Fruit fly (Drosophila melanogaster) whole organism, wandering third instar larva: ENCODE measurements around the gene CG6753.

Experiments used
- CG32264 ChIP-seq: fragments of 200-800 bp; sonication (Bioruptor generic); optimal IDR thresholded peaks from 2 replicates; lab custom pipeline; 2016; ENCODE audit warnings: missing biosample characterization, missing genetic modification characterization
- CG9705 ChIP-seq: fragments of 200-800 bp; sonication (Bioruptor generic); optimal IDR thresholded peaks from 2 replicates; lab custom pipeline; 2018; ENCODE audit warnings: missing biosample characterization, mild to moderate bottlenecking, missing genetic modification characterization
- Dfd ChIP-seq: fragments of >200 bp; optimal IDR thresholded peaks from 2 replicates; lab custom pipeline; 2017; ENCODE audit warnings: missing biosample characterization, missing genetic modification characterization
- GATAd ChIP-seq: sonication (Bioruptor generic); optimal IDR thresholded peaks from 2 replicates; lab custom pipeline; 2016; ENCODE audit warnings: missing biosample characterization, missing genetic modification characterization
- Myc ChIP-seq: fragments of >200 bp; optimal IDR thresholded peaks from 2 replicates; lab custom pipeline; 2017
- OdsH ChIP-seq: fragments of 200-800 bp; sonication (Bioruptor generic); optimal IDR thresholded peaks from 2 replicates; lab custom pipeline; 2016; ENCODE audit warnings: missing biosample characterization, mild to moderate bottlenecking, missing genetic modification characterization
- Vsx2 ChIP-seq: fragments of 200-300, 225-300 bp; sonication (Bioruptor generic); optimal IDR thresholded peaks from 2 replicates; lab custom pipeline; 2018; ENCODE audit warnings: missing biosample characterization, missing genetic modification characterization; ENCODE audit not compliant: partially characterized antibody
- foxo ChIP-seq, 2 experiments: fragments of 200-800 bp; sonication (Bioruptor generic); optimal IDR thresholded peaks; 2 replicates in 1 of 2; 3 replicates in 1 of 2; lab custom pipeline; 2016 to 2017; ENCODE audit warnings: missing biosample characterization in 2 of 2, missing genetic modification characterization in 2 of 2
- pan ChIP-seq: fragments of >200 bp; optimal IDR thresholded peaks from 2 replicates; lab custom pipeline; 2017
- psq ChIP-seq: fragments of 200-800 bp; sonication (Bioruptor generic); optimal IDR thresholded peaks from 3 replicates; lab custom pipeline; 2017; ENCODE audit warnings: missing biosample characterization, mild to moderate bottlenecking, missing genetic modification characterization, moderate library complexity
- sv ChIP-seq: fragments of 200-800 bp; sonication (Bioruptor generic); optimal IDR thresholded peaks from 3 replicates; lab custom pipeline; 2016; ENCODE audit warnings: missing biosample characterization, missing genetic modification characterization

- TF ChIP-seq GATAd (GFP tag; lab: Kevin White, UChicago) (no peak), Myc (lab: Kevin White, UChicago) (no peak), CG9705 (GFP tag; lab: Kevin White, UChicago) (no peak), Vsx2 (GFP tag; lab: Kevin White, UChicago) (no peak), psq (GFP tag; lab: Kevin White, UChicago) (no peak), foxo (GFP tag; optimal IDR thresholded peaks at IDR 0.05; lab: Kevin White, UChicago) (no peak), OdsH (GFP tag; lab: Kevin White, UChicago) (no peak), sv (GFP tag; lab: Kevin White, UChicago) (no peak), Dfd (no peak), CG32264 (GFP tag; lab: Kevin White, UChicago) (no peak), pan (lab: Kevin White, UChicago) (no peak)
These were observed 12.0 kb upstream of the CG6753 start, which contains the start of gene CG6225 for dm6 chr3R:12654253-12654623.
